Fruit fly (Drosophila melanogaster) whole organism, pupa: ENCODE measurements around the gene CG13775.
A peak's percentile ranks its signal among the peaks of the same experiment; 100 is the strongest.

Source experiments
- CG10348 ChIP-seq: fragments of 200-800 bp; sonication (Bioruptor generic); IDR thresholded peaks from 2 replicates; pipeline ENCODE4 v1.3.6; 2022; ENCODE audit warnings: missing biosample characterization, missing genetic modification characterization
- CG12605 ChIP-seq: fragments of 200-800 bp; sonication (Bioruptor generic); IDR thresholded peaks from 2 replicates; pipeline ENCODE4 v1.3.6; 2022; ENCODE audit warnings: missing biosample characterization, missing genetic modification characterization
- CG13204 ChIP-seq: fragments of 200-800 bp; sonication (Bioruptor generic); optimal IDR thresholded peaks from 2 replicates; lab custom pipeline; 2018; ENCODE audit warnings: missing biosample characterization, mild to moderate bottlenecking, missing genetic modification characterization, moderate library complexity
- CG14655 ChIP-seq: fragments of 200-800 bp; sonication (Bioruptor generic); optimal IDR thresholded peaks from 3 replicates; lab custom pipeline; 2017; ENCODE audit warnings: mild to moderate bottlenecking, missing biosample characterization, missing genetic modification reagents, missing genetic modification characterization
- CG15710 ChIP-seq: fragments of 200-800 bp; sonication (Bioruptor generic); optimal IDR thresholded peaks from 2 replicates; lab custom pipeline; 2018; ENCODE audit warnings: missing biosample characterization, mild to moderate bottlenecking, missing genetic modification characterization, moderate library complexity
- CG17806 ChIP-seq: fragments of 200-800 bp; sonication (Bioruptor generic); optimal IDR thresholded peaks from 2 replicates; lab custom pipeline; 2018; ENCODE audit warnings: missing biosample characterization, mild to moderate bottlenecking, missing genetic modification characterization, moderate library complexity
- CG32121 ChIP-seq: fragments of 200-800 bp; sonication (Bioruptor generic); IDR thresholded peaks from 2 replicates; pipeline ENCODE4 v1.3.6; 2022; ENCODE audit warnings: missing biosample characterization, missing genetic modification characterization
- CG34367 ChIP-seq: fragments of 200-800 bp; sonication (Bioruptor generic); optimal IDR thresholded peaks from 2 replicates; lab custom pipeline; 2018; ENCODE audit warnings: missing biosample characterization, mild to moderate bottlenecking, missing genetic modification characterization
- CG4496 ChIP-seq: fragments of 200-800 bp; sonication (Bioruptor generic); IDR thresholded peaks from 3 replicates; pipeline ENCODE4 v1.3.6; 2022; ENCODE audit warnings: missing biosample characterization, missing genetic modification characterization
- CG8159 ChIP-seq: fragments of 200-800 bp; sonication (Bioruptor generic); optimal IDR thresholded peaks from 3 replicates; lab custom pipeline; 2018; ENCODE audit warnings: missing biosample characterization, mild to moderate bottlenecking, missing genetic modification characterization, moderate library complexity
- CG8301 ChIP-seq: fragments of 200-800 bp; sonication (Bioruptor generic); optimal IDR thresholded peaks from 2 replicates; lab custom pipeline; 2018; ENCODE audit warnings: missing biosample characterization, mild to moderate bottlenecking, missing genetic modification characterization
- CG9948 ChIP-seq: fragments of 200-800 bp; sonication (Bioruptor generic); optimal IDR thresholded peaks from 2 replicates; lab custom pipeline; 2018; ENCODE audit warnings: missing biosample characterization, mild to moderate bottlenecking, missing genetic modification characterization, moderate library complexity
- D1 ChIP-seq: fragments of 200-800 bp; sonication (Bioruptor generic); optimal IDR thresholded peaks from 2 replicates; lab custom pipeline; 2018; ENCODE audit warnings: missing biosample characterization, mild to moderate bottlenecking, missing genetic modification characterization, moderate library complexity
- EcR ChIP-seq: fragments of 200-800 bp; sonication (Bioruptor generic); optimal IDR thresholded peaks from 3 replicates; lab custom pipeline; 2019; ENCODE audit warnings: missing biosample characterization, missing genetic modification characterization, mild to moderate bottlenecking, moderate library complexity, missing genetic modification reagents
- Ets98B ChIP-seq: fragments of 200-800 bp; sonication (Bioruptor generic); IDR thresholded peaks from 2 replicates; pipeline ENCODE4 v1.3.6; 2022; ENCODE audit warnings: missing biosample characterization, missing genetic modification characterization
- Pif1A ChIP-seq: fragments of 200-800 bp; sonication (Bioruptor generic); optimal IDR thresholded peaks from 3 replicates; lab custom pipeline; 2016; ENCODE audit warnings: missing biosample characterization, missing genetic modification characterization
- Pif1B ChIP-seq: fragments of 200-800 bp; sonication (Bioruptor generic); optimal IDR thresholded peaks from 3 replicates; lab custom pipeline; 2016; ENCODE audit warnings: missing biosample characterization, missing genetic modification characterization
- Snoo ChIP-seq: fragments of 200-800 bp; sonication (Bioruptor generic); optimal IDR thresholded peaks from 3 replicates; lab custom pipeline; 2017; ENCODE audit warnings: missing biosample characterization, mild to moderate bottlenecking, missing genetic modification characterization, inconsistent platforms
- fd96Ca ChIP-seq: fragments of 200-800 bp; sonication (Bioruptor generic); IDR thresholded peaks from 3 replicates; pipeline ENCODE4 v1.3.6; 2022; ENCODE audit warnings: missing biosample characterization, missing genetic modification characterization
- gl ChIP-seq: fragments of 200-800 bp; sonication (Bioruptor generic); optimal IDR thresholded peaks from 2 replicates; lab custom pipeline; 2018; ENCODE audit warnings: missing biosample characterization, mild to moderate bottlenecking, missing genetic modification characterization
- rn ChIP-seq: fragments of 200-800 bp; sonication (Bioruptor generic); IDR thresholded peaks from 2 replicates; pipeline ENCODE4 v1.3.6; 2022; ENCODE audit warnings: missing biosample characterization, missing genetic modification characterization

Gene CG13775

DNA sequence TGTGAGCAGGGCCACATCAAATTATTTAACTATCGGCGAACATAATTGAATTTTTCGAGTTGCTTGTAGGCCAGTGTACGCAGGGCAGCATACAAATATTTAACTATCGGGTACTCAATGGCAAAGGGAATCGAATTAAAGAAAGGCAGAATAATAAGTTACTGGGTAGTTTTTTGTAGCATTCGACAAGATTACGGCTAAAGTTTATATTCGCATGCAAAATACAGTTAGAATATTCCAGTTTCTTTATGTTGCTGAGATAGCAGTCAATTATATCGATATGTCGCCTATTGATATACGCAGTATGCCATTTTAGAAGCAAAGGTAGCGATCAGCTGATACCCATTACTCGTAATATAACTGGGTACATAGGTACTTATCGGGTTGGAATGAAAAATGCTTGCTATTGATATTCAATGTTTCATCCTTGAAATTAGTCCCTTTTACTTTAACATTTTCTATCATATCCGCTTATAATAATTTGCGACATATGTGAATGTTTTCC lies 11.3 kb upstream of the CG13775 start:
- TF ChIP-seq CG8159 (tag; lab: Kevin White, UChicago) (peak; percentile 32), CG4496 (peak; percentile 36; the same call in 1 of the 3 replicates), CG15710 (tag; lab: Kevin White, UChicago) (no peak), CG10348 (no peak), Pif1B (no peak), CG13204 (no peak), gl (tag; lab: Kevin White, UChicago) (no peak), Ets98B (GFP tag; lab: Robert Waterston, UW) (peak; percentile 48), Pif1A (GFP tag; lab: Kevin White, UChicago) (no peak), D1 (tag; lab: Kevin White, UChicago) (no peak), CG17806 (tag; lab: Kevin White, UChicago) (peak; percentile 42), fd96Ca (GFP tag; lab: Robert Waterston, UW) (no peak), CG8301 (tag; lab: Kevin White, UChicago) (no peak), Snoo (tag; lab: Kevin White, UChicago) (peak; percentile 22), CG32121 (GFP tag; lab: Robert Waterston, UW) (no peak), rn (GFP tag; lab: Robert Waterston, UW) (0 out of 2 replicates have a peak, but pooled peaks have one; percentile 11), EcR (no peak), CG9948 (no peak), CG12605 (GFP tag; lab: Robert Waterston, UW) (peak; percentile 32; the same call in 1 of the 2 replicates), CG34367 (tag; lab: Kevin White, UChicago) (no peak), CG14655 (GFP tag; lab: Kevin White, UChicago) (no peak)

DNA sequence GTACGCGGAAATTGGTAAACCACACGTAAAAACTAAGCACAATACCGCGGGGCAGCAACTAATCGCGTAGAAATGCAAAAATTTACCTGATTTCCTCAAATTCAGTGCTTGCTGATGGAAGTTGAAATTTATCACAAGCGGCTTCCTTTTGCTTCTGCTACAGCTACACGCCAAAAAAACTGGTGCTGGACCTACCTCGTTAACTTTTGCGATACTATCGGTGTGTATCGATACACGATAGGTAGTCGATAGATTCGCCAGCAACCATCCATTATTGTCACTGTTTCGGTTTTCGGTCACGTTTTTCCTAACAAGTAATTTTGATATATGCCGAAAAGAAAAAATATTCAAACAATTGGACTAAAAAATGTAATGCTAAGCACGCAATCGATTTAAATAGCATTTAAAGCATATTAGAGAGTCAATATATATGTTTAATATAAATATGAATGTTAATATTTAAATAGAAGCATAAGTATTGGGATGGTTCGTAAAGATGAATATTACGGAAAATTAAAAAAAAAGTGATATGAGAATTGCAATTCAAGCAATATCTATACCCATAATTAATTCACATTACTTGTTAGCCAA lies 10.8 kb upstream of the CG13775 start, which contains the start of gene Sumo:
Sumo (minus strand) TSS at position 223 of the 591 bp plus-strand sequence.
- TF ChIP-seq CG34367 (tag; lab: Kevin White, UChicago) (no peak), CG13204 (no peak), CG4496 (no peak; the same call in 2 of the 3 replicates), CG32121 (GFP tag; lab: Robert Waterston, UW) (no peak), CG14655 (GFP tag; lab: Kevin White, UChicago) (no peak), CG8159 (tag; lab: Kevin White, UChicago) (no peak), gl (tag; lab: Kevin White, UChicago) (no peak), Pif1B (no peak), Ets98B (GFP tag; lab: Robert Waterston, UW) (peak; percentile 5; the same call in 1 of the 2 replicates), D1 (tag; lab: Kevin White, UChicago) (no peak), Snoo (tag; lab: Kevin White, UChicago) (no peak), CG15710 (tag; lab: Kevin White, UChicago) (peak; percentile 6), EcR (no peak), Pif1A (GFP tag; lab: Kevin White, UChicago) (no peak), CG12605 (GFP tag; lab: Robert Waterston, UW) (no peak; the same call in 1 of the 2 replicates), CG17806 (tag; lab: Kevin White, UChicago) (no peak), rn (GFP tag; lab: Robert Waterston, UW) (no peak)

DNA sequence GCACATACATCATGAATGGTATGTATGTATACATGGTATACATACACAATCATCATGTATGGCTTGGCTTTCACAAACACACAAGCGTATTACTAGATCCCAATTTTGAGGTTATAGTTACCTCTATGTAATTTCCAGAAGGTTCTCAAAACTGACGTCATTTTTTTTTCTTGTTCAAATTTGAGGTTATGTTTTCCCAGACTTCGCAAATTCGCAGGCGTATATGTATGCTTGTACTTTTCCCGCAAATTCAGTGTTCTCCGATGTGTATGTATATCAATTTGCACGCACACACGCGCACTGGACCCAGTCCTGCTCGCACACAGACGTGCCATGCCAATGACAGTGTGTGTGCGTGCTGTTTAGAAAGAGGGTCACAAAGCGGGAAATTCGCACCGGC lies 9.6 kb upstream of the CG13775 start:
- TF ChIP-seq EcR = peak; percentile 23
- TF ChIP-seq gl (tag; lab: Kevin White, UChicago) = no peak
- 0 out of 3 replicates have a peak, but pooled peaks have one; percentile 12 for TF ChIP-seq CG4496
- TF ChIP-seq CG34367 (tag; lab: Kevin White, UChicago) = no peak
- TF ChIP-seq, all 21 proteins: peak for 2

- TF ChIP-seq CG32121 (GFP tag; lab: Robert Waterston, UW) (no peak), CG12605 (GFP tag; lab: Robert Waterston, UW) (no peak), EcR (no peak), Ets98B (GFP tag; lab: Robert Waterston, UW) (no peak), CG34367 (tag; lab: Kevin White, UChicago) (no peak), gl (tag; lab: Kevin White, UChicago) (no peak), rn (GFP tag; lab: Robert Waterston, UW) (no peak), Pif1A (GFP tag; lab: Kevin White, UChicago) (no peak), CG13204 (no peak), CG9948 (no peak), D1 (tag; lab: Kevin White, UChicago) (no peak)
Measured at dm6 chr2L:6964632-6965031, 7.9 kb upstream of the CG13775 start.

- TF ChIP-seq Snoo (tag; lab: Kevin White, UChicago) (peak; percentile 48), CG8159 (tag; lab: Kevin White, UChicago) (peak; percentile 74), CG17806 (tag; lab: Kevin White, UChicago) (peak; percentile 63), D1 (tag; lab: Kevin White, UChicago) (no peak), Pif1B (no peak), Pif1A (GFP tag; lab: Kevin White, UChicago) (no peak), CG15710 (tag; lab: Kevin White, UChicago) (peak; percentile 66), fd96Ca (GFP tag; lab: Robert Waterston, UW) (no peak), CG8301 (tag; lab: Kevin White, UChicago) (no peak), CG10348 (no peak), CG4496 (peak; percentile 35; the same call in 2 of the 3 replicates), CG14655 (GFP tag; lab: Kevin White, UChicago) (no peak), CG32121 (GFP tag; lab: Robert Waterston, UW) (no peak; the same call in 1 of the 2 replicates), CG12605 (GFP tag; lab: Robert Waterston, UW) (peak; percentile 25; the same call in 1 of the 2 replicates), CG13204 (no peak), gl (tag; lab: Kevin White, UChicago) (no peak), CG34367 (tag; lab: Kevin White, UChicago) (peak; percentile 38), EcR (no peak), rn (GFP tag; lab: Robert Waterston, UW) (no peak), CG9948 (peak; percentile 64), Ets98B (GFP tag; lab: Robert Waterston, UW) (peak; percentile 33; the same call in 1 of the 2 replicates)
Measured at dm6 chr2L:6964022-6964434, 7.3 kb upstream of the CG13775 start, which contains the start of the genes sip2 and Coprox. Gene sip2, minus strand, starts transcription at chr2L:6964074. Gene Coprox, plus strand, starts transcription at chr2L:6964421.
